Worm (Caenorhabditis elegans) whole organism, L1 larva: ENCODE measurements around the gene sre-39.

Experiments used
- C16A3.4 ChIP-seq: fragments of 150-350 bp; optimal IDR thresholded peaks from 2 replicates; lab custom pipeline; 2014; ENCODE audit warnings: missing biosample characterization, missing genetic modification characterization
- F16B12.6 ChIP-seq: fragments of 150-350 bp; optimal IDR thresholded peaks from 2 replicates; lab custom pipeline; 2014; ENCODE audit warnings: missing biosample characterization, missing genetic modification characterization
- aha-1 ChIP-seq: fragments of 150-350 bp; optimal IDR thresholded peaks from 2 replicates; lab custom pipeline; 2014; ENCODE audit warnings: missing biosample characterization, missing genetic modification characterization
- ama-1 ChIP-seq: fragments of 150-350 bp; optimal IDR thresholded peaks from 2 replicates; lab custom pipeline; 2014
- ceh-82 ChIP-seq, 3 experiments: fragments of 150-350 bp in 1 of 3; sonication (generic microtip) in 2 of 3; optimal IDR thresholded peaks; 2 replicates each; lab custom pipeline; 2014 to 2017; ENCODE audit warnings: missing biosample characterization in 3 of 3, missing genetic modification characterization in 3 of 3
- dpl-1 ChIP-seq, 3 experiments: fragments of 150-350 bp in 2 of 3; sonication (generic microtip) in 1 of 3; optimal IDR thresholded peaks; 2 replicates each; lab custom pipeline; 2014 to 2017; ENCODE audit warnings: missing biosample characterization in 3 of 3, missing genetic modification characterization in 3 of 3, missing genetic modification reagents in 3 of 3
- dsc-1 ChIP-seq: sonication (generic microtip); optimal IDR thresholded peaks from 2 replicates; lab custom pipeline; 2016; ENCODE audit warnings: mild to moderate bottlenecking, missing genetic modification characterization, missing compliant biosample characterization
- efl-1 ChIP-seq, 4 experiments: fragments of 150-350 bp; optimal IDR thresholded peaks in 3 of 4; peaks in 1 of 4; 1 replicate in 1 of 4; 2 replicates in 3 of 4; lab custom pipeline; 2014; ENCODE audit warnings: missing biosample characterization in 2 of 4, missing genetic modification characterization in 2 of 4, missing genetic modification reagents in 2 of 4
- elt-2 ChIP-seq: sonication (generic microtip); optimal IDR thresholded peaks from 2 replicates; lab custom pipeline; 2016; ENCODE audit warnings: missing genetic modification characterization, mild to moderate bottlenecking, inconsistent platforms, missing compliant biosample characterization, missing genetic modification reagents
- elt-3 ChIP-seq, 6 experiments: fragments of 150-350 bp in 1 of 6; sonication (generic microtip); optimal IDR thresholded peaks; 2 replicates each; lab custom pipeline; 2017 to 2018; ENCODE audit warnings: missing biosample characterization in 6 of 6, missing genetic modification characterization in 6 of 6, inconsistent platforms in 1 of 6
- ets-5 ChIP-seq: fragments of 200-800 bp; sonication (Bioruptor generic); IDR thresholded peaks from 2 replicates; pipeline ENCODE4 v1.3.6; 2022; ENCODE audit warnings: missing genetic modification characterization, missing compliant biosample characterization
- fkh-8 ChIP-seq: sonication (generic microtip); optimal IDR thresholded peaks from 2 replicates; lab custom pipeline; 2016; ENCODE audit warnings: mild to moderate bottlenecking, missing genetic modification characterization, missing compliant biosample characterization
- irx-1 ChIP-seq: sonication (generic microtip); optimal IDR thresholded peaks from 2 replicates; lab custom pipeline; 2016; ENCODE audit warnings: missing genetic modification characterization, missing compliant biosample characterization
- isw-1 ChIP-seq: fragments of 200-800 bp; sonication (Bioruptor generic); IDR thresholded peaks from 2 replicates; pipeline ENCODE4 v1.3.6; 2022; ENCODE audit warnings: missing genetic modification characterization, missing compliant biosample characterization
- jun-1 ChIP-seq: fragments of 150-350 bp; optimal IDR thresholded peaks from 2 replicates; lab custom pipeline; 2014; ENCODE audit warnings: missing biosample characterization, missing genetic modification reagents, missing genetic modification characterization
- lin-13 ChIP-seq: fragments of 150-350 bp; optimal IDR thresholded peaks from 2 replicates; lab custom pipeline; 2014; ENCODE audit warnings: missing biosample characterization, missing genetic modification reagents, missing genetic modification characterization
- lin-14 ChIP-seq: fragments of 200-800 bp; sonication (Bioruptor generic); optimal IDR thresholded peaks from 2 replicates; lab custom pipeline; 2018; ENCODE audit warnings: mild to moderate bottlenecking, missing genetic modification characterization, moderate library complexity, missing compliant biosample characterization
- lin-15B ChIP-seq: fragments of 150-350 bp; sonication (generic microtip); optimal IDR thresholded peaks from 3 replicates; lab custom pipeline; 2014; ENCODE audit warnings: missing biosample characterization, missing genetic modification characterization
- lin-35 ChIP-seq, 2 experiments: fragments of 150-350 bp; optimal IDR thresholded peaks; 2 replicates each; lab custom pipeline; 2014; ENCODE audit warnings: missing biosample characterization in 2 of 2, missing genetic modification characterization in 2 of 2, missing genetic modification reagents in 2 of 2
- lsy-2 ChIP-seq, 2 experiments: fragments of 150-350 bp; optimal IDR thresholded peaks; 2 replicates each; lab custom pipeline; 2014; ENCODE audit warnings: missing biosample characterization in 2 of 2, missing genetic modification characterization in 2 of 2
- mab-9 ChIP-seq: fragments of 200-800 bp; sonication (Bioruptor generic); IDR thresholded peaks from 2 replicates; pipeline ENCODE4 v1.3.6; 2022; ENCODE audit warnings: missing genetic modification reagents, missing genetic modification characterization, missing compliant biosample characterization
- mdl-1 ChIP-seq, 2 experiments: fragments of 150-350 bp; optimal IDR thresholded peaks; 2 replicates each; lab custom pipeline; 2014 to 2017; ENCODE audit warnings: missing biosample characterization in 2 of 2, missing genetic modification characterization in 2 of 2, inconsistent platforms in 1 of 2
- mep-1 ChIP-seq: fragments of 150-350 bp; optimal IDR thresholded peaks from 2 replicates; lab custom pipeline; 2014; ENCODE audit warnings: missing biosample characterization, missing genetic modification characterization
- nhr-12 ChIP-seq: sonication (generic microtip); optimal IDR thresholded peaks from 2 replicates; lab custom pipeline; 2017; ENCODE audit warnings: missing biosample characterization, missing genetic modification characterization
- nhr-20 ChIP-seq: sonication (generic microtip); optimal IDR thresholded peaks from 2 replicates; lab custom pipeline; 2016; ENCODE audit warnings: mild to moderate bottlenecking, missing genetic modification characterization, missing compliant biosample characterization
- nhr-77 ChIP-seq: fragments of 150-350 bp; optimal IDR thresholded peaks from 2 replicates; lab custom pipeline; 2014; ENCODE audit warnings: missing biosample characterization, missing genetic modification characterization
- nhr-84 ChIP-seq: sonication (generic microtip); optimal IDR thresholded peaks from 2 replicates; lab custom pipeline; 2017; ENCODE audit warnings: missing biosample characterization, missing genetic modification characterization
- nhr-85 ChIP-seq: sonication (generic microtip); peaks from one replicate; lab custom pipeline; 2016; ENCODE audit warnings: missing genetic modification characterization, inconsistent platforms, missing compliant biosample characterization
- nhr-90 ChIP-seq: sonication (generic microtip); optimal IDR thresholded peaks from 2 replicates; lab custom pipeline; 2016; ENCODE audit warnings: mild to moderate bottlenecking, missing genetic modification characterization, missing compliant biosample characterization; ENCODE audit not compliant: poor library complexity
- rnt-1 ChIP-seq: sonication (generic microtip); optimal IDR thresholded peaks from 2 replicates; lab custom pipeline; 2016; ENCODE audit warnings: mild to moderate bottlenecking, missing genetic modification characterization, moderate library complexity, missing compliant biosample characterization
- skn-1 ChIP-seq: fragments of 150-350 bp; optimal IDR thresholded peaks from 2 replicates; lab custom pipeline; 2014; ENCODE audit warnings: missing biosample characterization, missing genetic modification characterization
- snpc-4 ChIP-seq: fragments of 150-350 bp; optimal IDR thresholded peaks from 2 replicates; lab custom pipeline; 2014; ENCODE audit warnings: missing biosample characterization, missing genetic modification characterization
- snu-23 ChIP-seq: sonication (generic microtip); optimal IDR thresholded peaks from 2 replicates; lab custom pipeline; 2016; ENCODE audit warnings: missing genetic modification characterization, missing compliant biosample characterization
- sptf-1 ChIP-seq: fragments of 150-350 bp; optimal IDR thresholded peaks from 2 replicates; lab custom pipeline; 2014; ENCODE audit warnings: missing biosample characterization, missing genetic modification characterization
- unc-62 ChIP-seq: fragments of 150-350 bp; optimal IDR thresholded peaks from 2 replicates; lab custom pipeline; 2014; ENCODE audit warnings: missing biosample characterization, missing genetic modification reagents, missing genetic modification characterization
- unc-98 ChIP-seq: fragments of 200-800 bp; sonication (Bioruptor generic); IDR thresholded peaks from 2 replicates; pipeline ENCODE4 v1.3.6; 2022; ENCODE audit warnings: missing genetic modification characterization, missing compliant biosample characterization
- xbp-1 ChIP-seq: sonication (generic microtip); optimal IDR thresholded peaks from 2 replicates; lab custom pipeline; 2016; ENCODE audit warnings: missing genetic modification characterization, missing compliant biosample characterization
- ztf-11 ChIP-seq, 2 experiments: sonication (generic microtip); optimal IDR thresholded peaks; 2 replicates each; lab custom pipeline; 2016 to 2017; ENCODE audit warnings: missing genetic modification characterization in 2 of 2, missing biosample characterization in 1 of 2, missing compliant biosample characterization in 1 of 2

Gene sre-39

DNA sequence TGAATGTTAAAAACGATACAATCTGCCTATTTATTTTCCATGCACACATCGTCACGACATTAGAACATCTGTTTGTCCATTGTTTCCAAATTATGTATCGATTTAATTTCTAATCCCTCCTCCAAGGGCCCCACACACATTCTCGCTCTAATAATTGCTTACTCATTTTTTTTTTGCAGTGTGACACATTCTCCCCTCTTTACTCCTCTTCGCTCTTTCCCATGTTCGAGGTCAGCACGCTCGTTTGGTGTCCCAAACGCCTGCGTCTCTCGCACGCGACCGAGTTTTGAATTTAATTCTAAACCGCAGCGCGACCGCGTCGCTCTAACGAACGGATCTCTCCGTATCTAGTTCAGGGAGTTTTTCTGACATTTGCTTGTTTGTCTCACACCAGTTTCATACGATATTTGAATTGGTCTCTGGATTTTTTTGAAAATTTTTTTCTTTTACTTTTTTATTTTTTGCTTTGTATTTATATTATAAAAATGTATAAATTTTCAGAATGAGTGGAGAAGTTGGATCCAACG lies 14.4 kb upstream of the sre-39 start, which contains the start of the genes clec-140 and hmg-11:
Gene clec-140 (plus strand): TSS at position 477 of the 527 bp plus-strand sequence.
Gene hmg-11 (plus strand): TSS at position 502 of the 527 bp plus-strand sequence.
- TF ChIP-seq lin-14 (GFP tag; lab: Kevin White, UChicago): peak; percentile 96
- no peak for TF ChIP-seq unc-62 (GFP tag; lab: Kevin White, UChicago)
- peak; percentile 0 for TF ChIP-seq C16A3.4
- peak; percentile 48 to 76 for TF ChIP-seq lsy-2 (tag; optimal IDR thresholded peaks at IDR 0.05; lab: Kevin White, UChicago)
- peak; percentile 8 for TF ChIP-seq xbp-1 (tag; lab: Kevin White, UChicago)
- no peak for TF ChIP-seq isw-1 (GFP tag; lab: Robert Waterston, UW)
- peak in 1 of 2 experiments; percentile 79 for TF ChIP-seq mdl-1 (tag; optimal IDR thresholded peaks at IDR 0.05; lab: Kevin White, UChicago)
- no peak for TF ChIP-seq aha-1 (tag; lab: Kevin White, UChicago)
- TF ChIP-seq dpl-1 (GFP tag; optimal IDR thresholded peaks at IDR 0.05; lab: Kevin White, UChicago): peak; percentile 17 to 60 (median 17)
- TF ChIP-seq unc-98 (GFP tag; lab: Robert Waterston, UW): no peak
- peak; percentile 28 for TF ChIP-seq lin-15B
- peak; percentile 65 for TF ChIP-seq dsc-1 (tag; lab: Kevin White, UChicago)
- TF ChIP-seq ceh-82 (tag; optimal IDR thresholded peaks at IDR 0.05; lab: Kevin White, UChicago): peak in 2 of 3 experiments; percentile 9 to 79
- TF ChIP-seq ets-5 (GFP tag; lab: Robert Waterston, UW): no peak
- peak; percentile 66 for TF ChIP-seq nhr-85 (tag; lab: Kevin White, UChicago)
- peak; percentile 37 for TF ChIP-seq lin-13
- TF ChIP-seq jun-1 (tag; lab: Kevin White, UChicago): peak; percentile 13
- TF ChIP-seq elt-3 (tag; optimal IDR thresholded peaks at IDR 0.05; lab: Kevin White, UChicago): peak in 1 of 6 experiments; percentile 21
- TF ChIP-seq nhr-90: no peak
- TF ChIP-seq F16B12.6: peak; percentile 2
- peak; percentile 46 for TF ChIP-seq rnt-1 (tag; lab: Kevin White, UChicago)
- TF ChIP-seq lin-35 (GFP tag; optimal IDR thresholded peaks at IDR 0.05; lab: Kevin White, UChicago): peak; percentile 49 to 70
- peak; percentile 19 for TF ChIP-seq skn-1 (tag; lab: Kevin White, UChicago)
- no peak for TF ChIP-seq nhr-84 (tag; lab: Kevin White, UChicago)
- no peak for TF ChIP-seq nhr-77 (tag; lab: Kevin White, UChicago)
- no peak for TF ChIP-seq irx-1 (tag; lab: Kevin White, UChicago)
- TF ChIP-seq efl-1 (optimal IDR thresholded peaks at IDR 0.05; lab: Kevin White, UChicago): peak; percentile 50 to 67
- TF ChIP-seq efl-1 (GFP tag; optimal IDR thresholded peaks at IDR 0.05 in 1 of 2; lab: Kevin White, UChicago): peak; percentile 51 to 92
- peak in 1 of 2 experiments; percentile 55 for TF ChIP-seq ztf-11 (tag; optimal IDR thresholded peaks at IDR 0.05; lab: Kevin White, UChicago)
- peak; percentile 12 for TF ChIP-seq snpc-4 (tag; lab: Kevin White, UChicago)
- peak; percentile 19 for TF ChIP-seq nhr-20 (tag; lab: Kevin White, UChicago)
- TF ChIP-seq mep-1 (tag; lab: Kevin White, UChicago): peak; percentile 61
- TF ChIP-seq fkh-8 (tag; lab: Kevin White, UChicago): peak; percentile 42
- no peak for TF ChIP-seq snu-23 (GFP tag; lab: Kevin White, UChicago)

DNA sequence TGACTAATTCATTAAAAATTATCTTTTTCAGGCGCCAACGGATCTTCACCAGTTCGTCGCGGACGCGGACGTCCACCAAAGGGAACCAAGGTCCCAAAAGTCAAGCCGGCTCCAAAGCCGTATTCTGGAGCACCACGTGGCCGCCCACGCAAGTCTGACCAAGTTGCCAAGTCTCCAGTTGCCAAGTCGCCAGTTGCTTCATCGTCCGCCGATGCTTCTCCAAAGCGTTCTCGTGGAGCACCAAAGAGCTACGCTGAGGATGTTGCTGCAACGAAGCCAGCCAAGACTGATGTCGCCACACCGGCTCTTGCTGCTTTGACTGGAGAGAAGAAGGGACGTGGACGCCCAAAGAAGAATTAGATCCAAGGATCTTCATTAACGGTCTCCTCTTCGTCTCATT lies 13.8 kb upstream of the sre-39 start:
- TF ChIP-seq mab-9 (GFP tag; lab: Robert Waterston, UW): no peak
- no peak for TF ChIP-seq nhr-77 (tag; lab: Kevin White, UChicago)
- no peak for TF ChIP-seq nhr-12
- TF ChIP-seq skn-1 (tag; lab: Kevin White, UChicago): no peak
- TF ChIP-seq sptf-1: no peak
- TF ChIP-seq elt-2: no peak

DNA sequence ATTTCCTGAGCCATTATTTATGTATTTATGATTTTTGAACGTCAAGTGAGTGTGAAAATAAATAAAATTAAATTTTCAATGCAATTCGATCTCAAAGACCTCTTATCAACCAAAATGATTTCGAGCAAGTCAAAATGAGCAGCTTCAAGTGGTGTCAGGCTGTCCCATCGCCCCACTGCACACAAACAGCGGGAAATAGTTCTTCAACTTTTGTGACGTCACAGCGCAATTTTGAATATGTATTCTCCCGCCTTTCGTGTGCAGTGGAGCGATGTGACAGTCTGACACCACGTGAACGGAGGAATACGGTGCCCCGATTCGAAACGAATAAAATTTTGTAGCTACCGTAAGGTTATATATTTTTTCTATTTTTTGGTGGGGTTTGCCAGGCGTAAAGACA lies 13.4 kb upstream of the sre-39 start:
- TF ChIP-seq efl-1 (optimal IDR thresholded peaks at IDR 0.05; lab: Kevin White, UChicago) (no peak), efl-1 (GFP tag; optimal IDR thresholded peaks at IDR 0.05 in 1 of 2; lab: Kevin White, UChicago) (peak in 1 of 2 experiments; percentile 63), nhr-12 (no peak), ama-1 (lab: Kevin White, UChicago) (peak; percentile 55)
